Worm (Caenorhabditis elegans): ENCODE results near the gene R102.4.
"Not testable (repeated sequence)": the region's sequence is repeated elsewhere in the genome, so short reads cannot be mapped to it uniquely, and the experiment has no call there.

R102.4 gene

DNA sequence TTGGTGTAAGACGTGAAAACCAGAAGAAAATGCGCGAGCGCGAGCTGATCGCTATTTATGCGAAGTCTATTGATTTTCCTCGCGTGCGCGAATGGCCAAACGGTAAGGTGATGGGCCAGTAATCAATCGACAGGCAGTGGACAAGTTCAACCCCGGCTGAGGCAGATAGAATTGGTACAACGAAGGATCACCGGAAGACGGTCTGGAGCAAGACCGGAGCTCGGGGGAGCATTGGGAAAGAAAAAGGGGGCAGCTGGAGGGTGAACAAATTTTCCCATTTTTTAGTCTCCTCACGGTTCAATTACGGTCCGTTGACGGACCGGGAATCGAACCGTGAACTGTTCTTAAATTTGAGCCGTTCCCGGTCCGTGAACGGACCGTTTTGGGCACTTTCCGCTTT, 36.7 kb downstream of the R102.4 start:
- TF ChIP-seq F37B4.10 (GFP tag; IDR thresholded peaks at IDR 0.05) = 0 out of 2 replicates have a peak, but pooled peaks have one; percentile 28
- TF ChIP-seq Y56A3A.18 (GFP tag; IDR thresholded peaks at IDR 0.05) = peak; percentile 90
- 0 out of 2 replicates have a peak, but pooled peaks have one; percentile 6 for TF ChIP-seq madf-8 (GFP tag; conservative IDR thresholded peaks at IDR 0.05)
- TF ChIP-seq hmg-1.2 (GFP tag; IDR thresholded peaks at IDR 0.05) = peak; percentile 52
- TF ChIP-seq Y79H2A.3 (GFP tag; conservative IDR thresholded peaks at IDR 0.05) = 0 out of 2 replicates have a peak, but pooled peaks have one; percentile 49
- peak; percentile 82 for TF ChIP-seq F39B2.1 (GFP tag; IDR thresholded peaks at IDR 0.05)
- TF ChIP-seq lin-26 (GFP tag; IDR thresholded peaks at IDR 0.05) = peak; percentile 98
- peak; percentile 73 for TF ChIP-seq hmg-20 (GFP tag; IDR thresholded peaks at IDR 0.05)
- TF ChIP-seq ceh-100 (GFP tag; IDR thresholded peaks at IDR 0.05) = peak; percentile 41; the same call in 1 of the 2 replicates
- peak; percentile 82 for TF ChIP-seq D2030.7 (GFP tag; IDR thresholded peaks at IDR 0.05)
- TF ChIP-seq rpc-1 (optimal IDR thresholded peaks at IDR 0.05) = not testable (repeated sequence)
- peak; percentile 36 for TF ChIP-seq rpc-1 (tag; optimal IDR thresholded peaks at IDR 0.05)
- TF ChIP-seq egl-44 (GFP tag; IDR thresholded peaks at IDR 0.05) = peak; percentile 86
- TF ChIP-seq F33H1.4 (GFP tag; IDR thresholded peaks at IDR 0.05) = peak; percentile 37; the same call in 1 of the 2 replicates
- TF ChIP-seq egl-18 (GFP tag; IDR thresholded peaks at IDR 0.05) = peak; percentile 78
- TF ChIP-seq Y95B8A.8 (GFP tag; IDR thresholded peaks at IDR 0.05) = 0 out of 2 replicates have a peak, but pooled peaks have one; percentile 28
- TF ChIP-seq nhr-120 (GFP tag; IDR thresholded peaks at IDR 0.05) = peak; percentile 85; the same call in 1 of the 2 replicates
- peak; percentile 76; the same call in 1 of the 2 replicates for TF ChIP-seq cebp-2 (GFP tag; IDR thresholded peaks at IDR 0.05)
- TF ChIP-seq attf-6 (GFP tag; IDR thresholded peaks at IDR 0.05) = peak; percentile 80
- peak; percentile 17 for TF ChIP-seq B0261.1 (tag; optimal IDR thresholded peaks at IDR 0.05)
- peak; percentile 86 for TF ChIP-seq madf-3 (GFP tag; IDR thresholded peaks at IDR 0.05)
- peak; percentile 77 for TF ChIP-seq rcor-1 (GFP tag; IDR thresholded peaks at IDR 0.05)
- TF ChIP-seq ztf-25 (GFP tag; IDR thresholded peaks at IDR 0.05) = peak; percentile 78; the same call in 1 of the 2 replicates
- TF ChIP-seq sea-2 (GFP tag; IDR thresholded peaks at IDR 0.05) = peak; percentile 83; the same call in 1 of the 2 replicates
- peak; percentile 72 for TF ChIP-seq nfyb-1 (GFP tag; IDR thresholded peaks at IDR 0.05)
- TF ChIP-seq ekl-4 (GFP tag; IDR thresholded peaks at IDR 0.05) = peak; percentile 70
- peak; percentile 63 for TF ChIP-seq Y53G8AR.9 (GFP tag; conservative IDR thresholded peaks at IDR 0.05)
- peak; percentile 60; the same call in 1 of the 2 replicates for TF ChIP-seq pbrm-1 (GFP tag; IDR thresholded peaks at IDR 0.05)
- peak; percentile 82 for TF ChIP-seq dox-1 (GFP tag; IDR thresholded peaks at IDR 0.05)
- TF ChIP-seq aptf-3 (GFP tag; IDR thresholded peaks at IDR 0.05) = peak; percentile 85
- peak; percentile 37; the same call in 1 of the 2 replicates for TF ChIP-seq attf-3 (GFP tag; conservative IDR thresholded peaks at IDR 0.05)
- TF ChIP-seq C17E4.6 (GFP tag; IDR thresholded peaks at IDR 0.05) = 0 out of 2 replicates have a peak, but pooled peaks have one; percentile 30
- TF ChIP-seq bed-1 (GFP tag; IDR thresholded peaks at IDR 0.05) = 0 out of 2 replicates have a peak, but pooled peaks have one; percentile 84
- 0 out of 2 replicates have a peak, but pooled peaks have one; percentile 30 for TF ChIP-seq B0019.2 (GFP tag; conservative IDR thresholded peaks at IDR 0.05)
- TF ChIP-seq madf-6 (GFP tag; IDR thresholded peaks at IDR 0.05) = peak; percentile 79
- TF ChIP-seq mcd-1 (GFP tag; IDR thresholded peaks at IDR 0.05) = peak; percentile 64; the same call in 1 of the 2 replicates
- TF ChIP-seq ceh-58 (GFP tag; IDR thresholded peaks at IDR 0.05) = peak; percentile 92; the same call in 1 of the 2 replicates
- peak; percentile 81 for TF ChIP-seq ceh-40 (GFP tag; IDR thresholded peaks at IDR 0.05)

DNA sequence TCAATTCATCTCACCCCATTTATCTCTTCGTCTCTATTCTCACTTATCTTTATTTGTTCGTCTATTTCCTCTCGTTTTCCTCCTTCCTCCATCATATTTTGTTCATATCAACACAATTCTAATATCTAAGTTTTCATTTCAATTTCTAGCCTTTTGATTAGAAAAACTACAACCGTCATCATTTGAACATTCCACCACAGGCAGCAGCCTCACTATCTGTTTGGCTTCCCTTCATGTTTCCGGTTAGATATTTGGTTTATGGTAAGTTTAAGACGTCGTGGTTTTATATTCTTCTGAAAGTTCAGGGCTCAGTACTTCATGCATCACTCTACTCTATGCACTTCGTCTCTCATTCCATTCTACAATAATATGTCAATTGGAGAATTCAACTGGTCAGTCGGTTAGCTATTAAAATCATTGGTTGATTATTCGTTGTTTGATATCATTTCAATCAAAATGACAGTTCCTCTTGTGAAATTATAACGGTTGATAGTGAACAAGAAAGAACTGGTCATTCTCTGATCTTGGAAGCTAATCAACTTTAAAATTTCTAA, 38.3 kb downstream of the R102.4 start, which contains the start of gene K08C7.1:
Gene K08C7.1, plus strand, starts transcription at position 43 of the 554 bp plus-strand sequence.
- no peak for TF ChIP-seq K11D2.4 (GFP tag; IDR thresholded peaks at IDR 0.05)
- TF ChIP-seq atf-7 (tag; optimal IDR thresholded peaks at IDR 0.05) = peak; percentile 25
- no peak for TF ChIP-seq attf-5 (GFP tag; optimal IDR thresholded peaks at IDR 0.05)
- no peak for TF ChIP-seq pbrm-1 (GFP tag; IDR thresholded peaks at IDR 0.05)
- peak; percentile 78 for TF ChIP-seq nhr-80 (tag; optimal IDR thresholded peaks at IDR 0.05)
- TF ChIP-seq dox-1 (GFP tag; IDR thresholded peaks at IDR 0.05) = no peak

Data from whole organism, young adult.